Fruit fly (Drosophila melanogaster) Kc167 (cell line): ENCODE results near the gene CG6041.

Source experiments
- Myc ChIP-seq: fragments of >200 bp; optimal IDR thresholded peaks from 2 replicates; lab custom pipeline; 2017; ENCODE audit warnings: missing external identifiers
- Sin3A ChIP-seq: fragments of >200 bp; optimal IDR thresholded peaks from 2 replicates; lab custom pipeline; 2018; ENCODE audit warnings: missing external identifiers
- h ChIP-seq: fragments of >200 bp; optimal IDR thresholded peaks from 3 replicates; lab custom pipeline; 2018; ENCODE audit warnings: missing external identifiers
- insv ChIP-seq: fragments of >200 bp; optimal IDR thresholded peaks from 3 replicates; lab custom pipeline; 2018; ENCODE audit warnings: missing external identifiers
- psq ChIP-seq: fragments of >200 bp; optimal IDR thresholded peaks from 2 replicates; lab custom pipeline; 2017; ENCODE audit warnings: missing external identifiers
- ttk ChIP-seq: sonication (Bioruptor generic); optimal IDR thresholded peaks from 2 replicates; lab custom pipeline; 2017; ENCODE audit warnings: missing external identifiers

DNA sequence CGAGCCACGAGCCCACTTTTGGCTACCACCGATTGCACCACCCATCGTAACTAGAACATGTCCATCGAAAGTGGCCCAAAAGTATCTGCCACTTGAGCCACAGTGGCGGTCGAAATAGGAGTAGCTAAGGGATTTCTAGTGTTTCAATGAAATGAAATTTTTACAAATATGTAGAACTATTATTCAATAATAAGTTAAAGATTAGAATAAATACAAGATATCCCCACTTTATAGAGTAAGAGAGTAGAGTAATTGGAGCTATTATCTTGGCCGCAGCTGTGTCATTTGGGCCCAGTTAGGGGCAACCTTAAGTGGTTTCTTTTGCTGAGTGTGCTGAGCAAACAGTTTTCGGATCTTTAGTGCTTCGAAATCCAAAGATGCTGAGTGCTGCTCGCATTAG lies 41.4 kb downstream of the CG6041 start:
- no peak for TF ChIP-seq h (lab: Kevin White, UChicago)
- TF ChIP-seq insv, result no peak
- no peak for TF ChIP-seq psq (lab: Kevin White, UChicago)
- no peak for TF ChIP-seq Sin3A (lab: Kevin White, UChicago)
- TF ChIP-seq Myc, result no peak
- no peak for TF ChIP-seq ttk
